Worm (Caenorhabditis elegans): Measurements from ENCODE around the gene K10H10.10.

The K10H10.10 gene

ce11 chrII:14511189-14511588 is 3.6 kb downstream of the K10H10.10 start, which contains the start of gene K10H10.13:
Gene K10H10.13 (minus strand): TSS chrII:14511289.
- TF ChIP-seq zag-1 (tag; optimal IDR thresholded peaks at IDR 0.05) (no peak), isw-1 (GFP tag; IDR thresholded peaks at IDR 0.05) (no peak), ets-5 (GFP tag; IDR thresholded peaks at IDR 0.05) (no peak), F16B12.6 (tag; optimal IDR thresholded peaks at IDR 0.05) (no peak), nhr-90 (tag; optimal IDR thresholded peaks at IDR 0.05; ENCODE audit: poor library complexity) (no peak), nhr-47 (tag; optimal IDR thresholded peaks at IDR 0.05) (no peak)

ce11 chrII:14515017-14515416 is 7.5 kb downstream of the K10H10.10 start, which contains the start of gene K10H10.9:
Gene K10H10.9 (minus strand): TSS chrII:14515117.
- TF ChIP-seq tbx-2 (tag; optimal IDR thresholded peaks at IDR 0.05) (no peak), Y116A8C.19 (tag; optimal IDR thresholded peaks at IDR 0.05; ENCODE audit: borderline replicate concordance) (no peak), nhr-12 (tag; optimal IDR thresholded peaks at IDR 0.05) (no peak), vab-15 (tag; optimal IDR thresholded peaks at IDR 0.05) (no peak), C16A3.4 (tag; optimal IDR thresholded peaks at IDR 0.05) (no peak), unc-98 (GFP tag; IDR thresholded peaks at IDR 0.05) (no peak), nhr-76 (tag; optimal IDR thresholded peaks at IDR 0.05) (no peak), lir-3 (tag; optimal IDR thresholded peaks at IDR 0.05; ENCODE audit: poor library complexity) (no peak), hlh-17 (GFP tag; optimal IDR thresholded peaks at IDR 0.05; ENCODE audit: borderline replicate concordance) (no peak), lin-15B (tag; optimal IDR thresholded peaks at IDR 0.05) (no peak), unc-62 (GFP tag; optimal IDR thresholded peaks at IDR 0.05) (no peak), dpl-1 (GFP tag; optimal IDR thresholded peaks at IDR 0.05) (no peak), nhr-71 (tag; optimal IDR thresholded peaks at IDR 0.05) (no peak)

ce11 chrII:14522037-14522436 is 14.5 kb downstream of the K10H10.10 start, which contains the start of gene btb-19:
Gene btb-19 (minus strand): TSS chrII:14522137.
- TF ChIP-seq xbp-1 (tag; optimal IDR thresholded peaks at IDR 0.05) (no peak), lin-13 (GFP tag; optimal IDR thresholded peaks at IDR 0.05) (no peak), jun-1 (tag; optimal IDR thresholded peaks at IDR 0.05) (no peak), pax-3 (tag; optimal IDR thresholded peaks at IDR 0.05) (no peak), mab-9 (GFP tag; IDR thresholded peaks at IDR 0.05) (no peak), egl-13 (tag; optimal IDR thresholded peaks at IDR 0.05) (no peak), ces-1 (GFP tag; optimal IDR thresholded peaks at IDR 0.05) (no peak), blmp-1 (tag; optimal IDR thresholded peaks at IDR 0.05) (no peak), mef-2 (tag; optimal IDR thresholded peaks at IDR 0.05) (no peak), hpl-2 (GFP tag; optimal IDR thresholded peaks at IDR 0.05) (no peak), Y116A8C.19 (tag; optimal IDR thresholded peaks at IDR 0.05; ENCODE audit: borderline replicate concordance) (no peak), nhr-71 (tag; optimal IDR thresholded peaks at IDR 0.05) (no peak)

- TF ChIP-seq nhr-19 (GFP tag; conservative IDR thresholded peaks at IDR 0.05), result no peak
- no peak for TF ChIP-seq lin-13 (GFP tag; optimal IDR thresholded peaks at IDR 0.05)
- TF ChIP-seq sptf-1 (tag; optimal IDR thresholded peaks at IDR 0.05), result no peak
- no peak for TF ChIP-seq C34B4.2 (tag; optimal IDR thresholded peaks at IDR 0.05)
- TF ChIP-seq hlh-17 (GFP tag; optimal IDR thresholded peaks at IDR 0.05; ENCODE audit: borderline replicate concordance), result no peak
- TF ChIP-seq efl-1 (optimal IDR thresholded peaks at IDR 0.05), result no peak
- TF ChIP-seq efl-1 (GFP tag; optimal IDR thresholded peaks at IDR 0.05 in 1 of 2), result no peak
- TF ChIP-seq unc-130 (tag; optimal IDR thresholded peaks at IDR 0.05), result no peak
- TF ChIP-seq nhr-28 (tag; optimal IDR thresholded peaks at IDR 0.05), result no peak
- TF ChIP-seq C16A3.4 (tag; optimal IDR thresholded peaks at IDR 0.05), result no peak
- no peak for TF ChIP-seq ces-1 (GFP tag; optimal IDR thresholded peaks at IDR 0.05)
- TF ChIP-seq ceh-88 (GFP tag; IDR thresholded peaks at IDR 0.05), result no peak
- TF ChIP-seq ztf-11 (tag; optimal IDR thresholded peaks at IDR 0.05), result no peak
- no peak for TF ChIP-seq lin-35 (GFP tag; optimal IDR thresholded peaks at IDR 0.05)
- TF ChIP-seq unc-98 (GFP tag; IDR thresholded peaks at IDR 0.05), result no peak
- TF ChIP-seq sup-37 (GFP tag; optimal IDR thresholded peaks at IDR 0.05), result no peak
- no peak for TF ChIP-seq ets-5 (GFP tag; IDR thresholded peaks at IDR 0.05)
- no peak for TF ChIP-seq pag-3 (tag; optimal IDR thresholded peaks at IDR 0.05; ENCODE audit: borderline replicate concordance, insufficient read depth)
Observed at ce11 chrII:14523070-14523572, 15.6 kb downstream of the K10H10.10 start, which contains the start of gene btb-20. Gene btb-20 (minus strand): TSS chrII:14523522.

All from whole organism, L1 larva.